Fruit fly (Drosophila melanogaster): Measurements from ENCODE around the gene stai.

Gene stai

dm6 chr2L:6077632-6078031 lies 22.5 kb upstream of the stai start:
- no peak for TF ChIP-seq noc (tag; optimal IDR thresholded peaks at IDR 0.05)

dm6 chr2L:6078757-6079351 lies 21.3 kb upstream of the stai start:
- no peak for TF ChIP-seq noc (tag; optimal IDR thresholded peaks at IDR 0.05)

DNA sequence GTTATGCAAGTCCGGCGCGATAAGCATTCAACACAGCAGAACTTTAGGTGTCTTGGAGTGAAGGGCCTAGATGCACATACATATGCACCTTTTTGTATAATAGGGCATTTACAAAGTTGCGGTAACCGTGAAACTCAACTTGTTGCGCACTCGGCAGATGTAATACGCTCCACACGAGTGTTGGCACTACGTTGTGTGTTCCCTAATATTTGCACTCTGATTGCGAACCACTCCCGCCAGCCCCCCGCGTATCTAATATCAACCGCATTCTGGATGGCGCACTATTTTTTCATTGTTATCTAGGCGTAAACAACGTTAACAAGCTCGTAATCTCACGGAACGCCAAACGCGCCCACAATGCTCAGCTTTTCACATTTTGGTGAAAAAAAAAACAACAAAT lies 19.8 kb upstream of the stai start:
- no peak for TF ChIP-seq noc (tag; optimal IDR thresholded peaks at IDR 0.05)

dm6 chr2L:6081134-6081832 lies 18.9 kb upstream of the stai start:
- no peak for TF ChIP-seq noc (tag; optimal IDR thresholded peaks at IDR 0.05)

DNA sequence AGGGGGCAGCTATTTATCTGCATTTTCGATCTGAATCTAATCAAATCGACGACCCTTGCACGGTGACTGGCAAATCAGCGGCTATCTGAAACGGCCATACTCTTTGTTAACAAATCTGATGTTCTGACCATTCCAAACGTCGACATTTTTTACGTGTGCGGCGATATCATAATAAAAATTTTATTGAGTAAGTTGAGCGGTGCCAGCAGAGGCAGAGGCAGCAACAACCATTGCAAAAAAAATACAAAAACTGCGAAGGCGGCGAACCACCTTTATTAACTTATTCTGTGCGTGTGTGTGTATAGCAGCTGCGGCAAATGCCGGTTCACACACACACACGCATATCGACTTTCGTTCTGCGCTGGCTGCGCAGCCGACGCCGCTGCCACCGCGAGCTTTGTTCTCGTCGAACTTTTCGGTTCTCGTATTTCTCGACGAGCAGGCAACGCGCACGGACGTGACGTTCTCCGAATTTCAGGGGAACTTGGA lies 18.0 kb upstream of the stai start, which contains the start of gene Kr-h1:
TSS of gene Kr-h1 (plus strand) at position 447 of the 489 bp plus-strand sequence.
- no peak for TF ChIP-seq noc (tag; optimal IDR thresholded peaks at IDR 0.05)

DNA sequence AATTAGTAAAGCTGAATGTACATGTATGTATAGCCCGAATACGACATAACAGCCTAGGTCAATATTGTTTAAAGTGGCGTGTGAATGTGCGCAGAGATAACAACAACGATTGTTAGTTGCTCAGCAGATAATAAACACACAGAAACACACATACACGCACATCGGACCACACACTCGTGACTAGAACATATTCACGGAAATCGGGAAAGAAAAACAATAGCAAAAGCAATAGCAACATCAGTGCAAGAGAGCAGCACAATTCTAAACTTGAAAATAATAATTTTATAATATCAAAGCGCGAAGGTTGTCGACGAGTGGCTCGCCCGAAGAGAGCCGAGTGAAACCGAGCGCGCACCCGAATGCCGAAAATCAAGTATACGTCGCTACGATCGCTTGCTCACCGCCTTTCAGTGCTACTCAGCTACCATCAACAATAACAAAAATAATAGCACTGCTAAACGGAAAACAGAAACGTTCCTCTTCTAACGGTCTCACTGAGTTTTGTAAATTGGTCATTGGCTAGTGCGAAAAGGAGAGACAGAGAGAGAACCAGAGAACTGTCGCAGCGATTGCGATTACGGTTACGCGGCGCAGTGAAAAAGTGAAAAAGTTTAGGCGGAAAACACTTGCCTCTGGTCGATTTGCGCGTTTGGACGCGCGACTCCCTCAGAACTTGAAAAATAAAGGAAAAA lies 17.1 kb upstream of the stai start:
- peak; percentile 54 for TF ChIP-seq noc (tag; optimal IDR thresholded peaks at IDR 0.05)

dm6 chr2L:6084694-6085093 lies 15.5 kb upstream of the stai start:
- TF ChIP-seq noc (tag; optimal IDR thresholded peaks at IDR 0.05) = no peak

DNA sequence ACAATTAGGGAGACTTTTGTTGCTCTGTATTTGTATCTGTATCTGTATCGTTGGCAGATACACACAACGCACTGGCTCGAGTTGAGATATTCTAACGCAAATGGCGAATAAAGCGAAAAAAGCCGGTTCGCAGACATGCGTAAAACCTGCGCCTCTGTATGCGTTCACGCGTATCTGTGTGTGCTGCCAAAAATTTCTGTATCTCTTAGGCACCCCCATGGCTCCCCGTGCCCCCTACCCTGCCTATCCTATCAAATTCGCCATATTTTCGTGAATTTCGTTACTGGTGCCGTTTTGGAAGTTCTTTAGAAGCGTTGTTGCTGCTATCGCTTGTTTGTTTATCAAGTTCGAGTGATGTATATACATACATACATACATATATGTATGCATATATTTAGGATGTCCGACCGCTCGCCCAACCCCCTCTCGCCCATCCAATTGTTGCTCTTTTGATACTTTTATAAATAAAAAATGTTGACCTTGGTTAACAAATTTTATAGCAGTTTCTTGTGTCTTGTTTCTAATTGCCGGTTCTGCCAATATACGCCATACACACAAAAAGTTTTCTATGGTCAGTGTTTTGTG lies 14.4 kb upstream of the stai start:
- peak; percentile 58 for TF ChIP-seq noc (tag; optimal IDR thresholded peaks at IDR 0.05)

DNA sequence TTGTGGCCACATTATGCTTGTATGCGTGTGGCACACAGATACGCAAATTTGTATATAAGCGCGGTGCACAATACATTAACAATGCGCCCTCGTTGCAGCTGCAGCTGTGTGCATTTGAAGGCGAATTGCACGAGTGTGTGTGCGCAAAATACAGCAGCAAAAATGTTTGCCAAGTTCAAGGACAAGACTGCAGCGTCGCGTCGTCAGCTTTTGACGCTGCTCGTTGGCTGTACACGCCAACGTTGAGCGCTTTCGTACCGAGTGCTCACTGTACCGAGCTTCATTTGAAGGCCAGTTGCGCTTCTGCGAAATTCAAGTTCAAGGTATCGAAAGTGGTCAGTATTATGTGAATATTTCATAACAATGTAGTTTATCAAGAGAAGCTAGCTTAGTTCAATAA lies 13.4 kb upstream of the stai start:
- TF ChIP-seq noc (tag; optimal IDR thresholded peaks at IDR 0.05) = no peak

- TF ChIP-seq noc (tag; optimal IDR thresholded peaks at IDR 0.05) = no peak
These were observed 12.5 kb upstream of the stai start for dm6 chr2L:6087685-6088084.

- peak; percentile 65 for TF ChIP-seq noc (tag; optimal IDR thresholded peaks at IDR 0.05)
These were observed 11.5 kb upstream of the stai start for dm6 chr2L:6088371-6089365.

DNA sequence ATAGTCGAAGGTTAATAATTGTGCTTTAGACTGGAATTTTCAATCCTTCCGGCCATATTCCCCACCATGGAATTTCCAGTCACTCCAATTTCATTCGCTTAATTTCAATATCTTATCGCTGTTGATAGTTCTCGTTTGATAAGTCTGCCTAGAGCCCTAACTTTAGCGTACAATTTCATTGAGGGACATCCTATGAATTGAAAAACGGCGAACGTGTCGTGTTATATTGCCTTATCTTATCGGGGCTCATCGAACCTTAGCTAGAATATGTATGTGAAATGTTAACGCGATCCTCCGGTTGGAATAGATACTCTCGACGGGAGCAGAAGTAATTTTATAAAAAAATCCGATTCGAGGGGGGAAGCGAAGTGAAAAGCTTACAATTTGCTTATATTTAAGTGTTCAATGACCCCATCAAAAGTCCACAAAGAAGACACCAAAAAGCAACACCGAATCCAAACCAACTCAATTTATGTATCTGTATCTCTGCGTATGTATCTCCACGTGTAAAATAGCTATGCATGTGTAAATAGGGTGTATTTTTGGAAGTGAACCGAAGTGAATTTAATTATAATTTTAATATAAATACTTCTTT lies 10.5 kb upstream of the stai start:
- TF ChIP-seq noc (tag; optimal IDR thresholded peaks at IDR 0.05) = no peak

DNA sequence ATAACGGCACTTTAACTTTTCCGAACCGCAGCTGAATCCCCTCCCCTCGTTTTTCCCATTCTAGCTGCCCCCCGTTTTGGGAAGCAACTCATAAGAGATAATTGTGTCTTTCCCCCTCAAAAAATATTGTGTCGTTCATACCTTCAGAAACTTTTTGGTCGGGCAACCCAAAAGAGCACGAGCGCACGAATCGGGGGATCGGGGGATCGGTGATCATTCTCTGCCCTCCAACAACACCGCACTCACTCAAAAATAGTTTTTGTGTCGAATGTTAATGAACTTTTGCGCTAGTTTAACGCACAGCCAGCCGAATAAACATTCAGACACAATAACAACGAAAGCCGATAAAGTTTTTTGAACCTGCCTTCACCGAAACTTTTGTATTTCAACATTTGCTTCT lies 9.8 kb upstream of the stai start:
- TF ChIP-seq noc (tag; optimal IDR thresholded peaks at IDR 0.05) = peak; percentile 22

DNA sequence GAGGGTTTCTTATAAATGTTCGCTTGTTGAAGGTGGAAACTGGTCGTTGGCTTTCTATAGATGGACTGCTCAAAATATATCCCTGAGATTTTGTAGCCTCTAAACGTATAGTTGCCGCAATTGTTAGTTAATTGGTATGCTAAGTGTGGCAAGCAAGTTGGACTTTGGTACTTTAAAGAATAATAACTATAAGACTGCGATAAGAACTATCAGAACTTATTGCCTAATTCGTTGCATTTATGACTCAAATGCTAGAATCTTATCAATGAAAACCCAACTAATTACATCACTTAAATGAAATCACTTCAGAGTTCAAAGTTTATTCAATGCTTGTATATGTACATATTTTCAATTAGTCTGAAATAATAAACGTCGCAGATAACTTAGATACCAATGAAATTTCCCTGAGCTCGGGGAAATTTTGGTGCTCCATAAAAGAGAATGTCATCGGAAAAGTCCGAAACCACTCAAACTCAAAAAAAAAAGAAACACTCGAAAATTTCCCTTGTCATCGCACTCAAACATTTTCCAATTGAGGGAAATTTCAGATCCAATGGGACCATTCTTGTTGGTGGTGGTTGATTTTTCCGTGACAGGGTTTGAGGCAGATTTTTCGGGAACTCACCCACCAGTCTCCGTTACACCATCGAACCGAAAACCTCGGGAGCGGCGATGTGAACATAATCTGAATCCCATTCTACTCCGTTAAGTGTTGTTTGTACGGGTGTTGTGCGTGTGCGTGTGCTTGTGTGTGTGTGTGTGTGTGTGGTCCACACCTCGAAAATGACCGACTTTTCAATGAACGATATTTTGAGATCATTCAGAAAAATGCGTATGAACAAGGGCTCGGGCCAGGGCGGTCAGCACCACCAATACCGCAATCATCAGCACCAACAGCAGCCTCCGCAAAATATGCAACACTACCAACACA lies 9.1 kb upstream of the stai start, which contains the start of gene CG45075:
TSS of gene CG45075 (plus strand) at position 627 of the 931 bp plus-strand sequence.
- no peak for TF ChIP-seq noc (tag; optimal IDR thresholded peaks at IDR 0.05)

All from whole organism, larva.